Worm (Caenorhabditis elegans): ENCODE data around the gene nlp-47.

ce11 chrIV:5277752-5278151 lies 12.9 kb upstream of the nlp-47 start, which contains the start of gene F36H12.17:
- TF ChIP-seq ceh-43 (GFP tag; optimal IDR thresholded peaks at IDR 0.05): no peak
- no peak for TF ChIP-seq nhr-76 (tag; optimal IDR thresholded peaks at IDR 0.05)
- no peak for TF ChIP-seq pha-4 (tag; optimal IDR thresholded peaks at IDR 0.05)
- TF ChIP-seq nhr-12 (tag; optimal IDR thresholded peaks at IDR 0.05): no peak
- no peak for TF ChIP-seq snpc-4 (tag; optimal IDR thresholded peaks at IDR 0.05)
- no peak for TF ChIP-seq lin-13 (tag; optimal IDR thresholded peaks at IDR 0.05)
- TF ChIP-seq ztf-11 (tag; optimal IDR thresholded peaks at IDR 0.05): no peak
- no peak for TF ChIP-seq blmp-1 (tag; optimal IDR thresholded peaks at IDR 0.05)
- TF ChIP-seq lsy-2 (tag; optimal IDR thresholded peaks at IDR 0.05): no peak
- no peak for TF ChIP-seq unc-62 (GFP tag; optimal IDR thresholded peaks at IDR 0.05)
- no peak for TF ChIP-seq nhr-237 (tag; optimal IDR thresholded peaks at IDR 0.05)
- TF ChIP-seq mls-2 (tag; optimal IDR thresholded peaks at IDR 0.05): no peak
- TF ChIP-seq ceh-83 (GFP tag; optimal IDR thresholded peaks at IDR 0.05): no peak
- no peak for TF ChIP-seq ces-1 (GFP tag; optimal IDR thresholded peaks at IDR 0.05)

All from whole organism, mixed stage, embryonic.